Fruit fly (Drosophila melanogaster): ENCODE data around the gene CG13933.

CG13933 gene

dm6 chr3L:1797005-1797404 lies 22.1 kb upstream of the CG13933 start, which contains the start of gene CG12020:
CG12020 (plus strand) TSS chr3L:1797305.
- TF ChIP-seq CG9705 (GFP tag; optimal IDR thresholded peaks at IDR 0.05) (no peak), rgr (GFP tag; optimal IDR thresholded peaks at IDR 0.05) (no peak), sage (GFP tag; optimal IDR thresholded peaks at IDR 0.05) (no peak), brk (GFP tag; optimal IDR thresholded peaks at IDR 0.05) (no peak), fru (GFP tag; optimal IDR thresholded peaks at IDR 0.05) (no peak), Jra (GFP tag; optimal IDR thresholded peaks at IDR 0.05) (no peak), Hr83 (GFP tag; optimal IDR thresholded peaks at IDR 0.05; ENCODE audit: poor library complexity, severe bottlenecking) (no peak), lola (GFP tag; optimal IDR thresholded peaks at IDR 0.05) (no peak), Hr78 (GFP tag; optimal IDR thresholded peaks at IDR 0.05) (no peak), dmrt93B (GFP tag; optimal IDR thresholded peaks at IDR 0.05) (no peak), N (GFP tag; optimal IDR thresholded peaks at IDR 0.05) (no peak), psq (GFP tag; optimal IDR thresholded peaks at IDR 0.05) (no peak), h (GFP tag; optimal IDR thresholded peaks at IDR 0.05) (no peak), dsf (GFP tag; optimal IDR thresholded peaks at IDR 0.05; ENCODE audit: borderline replicate concordance) (no peak), OdsH (GFP tag; optimal IDR thresholded peaks at IDR 0.05) (no peak), Dfd (GFP tag; optimal IDR thresholded peaks at IDR 0.05) (no peak)

- no peak for TF ChIP-seq Rel (GFP tag; optimal IDR thresholded peaks at IDR 0.05)
- TF ChIP-seq Rel (tag; optimal IDR thresholded peaks at IDR 0.05): peak; percentile 53
- TF ChIP-seq br (GFP tag; optimal IDR thresholded peaks at IDR 0.05): peak; percentile 35
- no peak for TF ChIP-seq sv (GFP tag; optimal IDR thresholded peaks at IDR 0.05)
- no peak for TF ChIP-seq woc (GFP tag; optimal IDR thresholded peaks at IDR 0.05)
- TF ChIP-seq OdsH (GFP tag; optimal IDR thresholded peaks at IDR 0.05): peak; percentile 31
- no peak for TF ChIP-seq Mio (GFP tag; optimal IDR thresholded peaks at IDR 0.05)
- no peak for TF ChIP-seq jim (GFP tag; optimal IDR thresholded peaks at IDR 0.05)
- TF ChIP-seq Sp1 (GFP tag; optimal IDR thresholded peaks at IDR 0.05): peak; percentile 21
- peak; percentile 44 for TF ChIP-seq CG9705 (GFP tag; optimal IDR thresholded peaks at IDR 0.05)
- TF ChIP-seq psq (GFP tag; optimal IDR thresholded peaks at IDR 0.05): peak; percentile 2
- peak; percentile 20 for TF ChIP-seq rgr (GFP tag; optimal IDR thresholded peaks at IDR 0.05)
- no peak for TF ChIP-seq N (GFP tag; optimal IDR thresholded peaks at IDR 0.05)
- TF ChIP-seq HLH106 (tag; optimal IDR thresholded peaks at IDR 0.05): peak; percentile 44
- no peak for TF ChIP-seq Hr83 (GFP tag; optimal IDR thresholded peaks at IDR 0.05; ENCODE audit: poor library complexity, severe bottlenecking)
Observed at dm6 chr3L:1794943-1795696, 20.2 kb upstream of the CG13933 start, which contains the start of the genes alpha-Spec, dlt and Cdc37. alpha-Spec (minus strand) TSS chr3L:1795328. dlt (minus strand) TSS chr3L:1795328. Cdc37 (plus strand) TSS chr3L:1795392.

dm6 chr3L:1794164-1794942 lies 19.4 kb upstream of the CG13933 start:
- TF ChIP-seq dl (GFP tag; optimal IDR thresholded peaks at IDR 0.05; ENCODE audit: insufficient read depth in 1 of 2, partially characterized antibody in 2 of 2) (peak in 1 of 2 experiments; percentile 37), Rel (GFP tag; optimal IDR thresholded peaks at IDR 0.05) (no peak), Rel (tag; optimal IDR thresholded peaks at IDR 0.05) (peak; percentile 28), CG9705 (GFP tag; optimal IDR thresholded peaks at IDR 0.05) (no peak), CrebA (GFP tag; optimal IDR thresholded peaks at IDR 0.05; ENCODE audit: borderline replicate concordance) (no peak), dsf (GFP tag; optimal IDR thresholded peaks at IDR 0.05; ENCODE audit: borderline replicate concordance) (no peak), Hr83 (GFP tag; optimal IDR thresholded peaks at IDR 0.05; ENCODE audit: poor library complexity, severe bottlenecking) (no peak), Hr78 (GFP tag; optimal IDR thresholded peaks at IDR 0.05) (no peak), br (GFP tag; optimal IDR thresholded peaks at IDR 0.05) (no peak), dmrt93B (GFP tag; optimal IDR thresholded peaks at IDR 0.05) (no peak), OdsH (GFP tag; optimal IDR thresholded peaks at IDR 0.05) (no peak), woc (GFP tag; optimal IDR thresholded peaks at IDR 0.05) (no peak), Dif (GFP tag; optimal IDR thresholded peaks at IDR 0.05; ENCODE audit: partially characterized antibody) (peak; percentile 68), ey (GFP tag; optimal IDR thresholded peaks at IDR 0.05) (no peak), h (GFP tag; optimal IDR thresholded peaks at IDR 0.05) (no peak)

DNA sequence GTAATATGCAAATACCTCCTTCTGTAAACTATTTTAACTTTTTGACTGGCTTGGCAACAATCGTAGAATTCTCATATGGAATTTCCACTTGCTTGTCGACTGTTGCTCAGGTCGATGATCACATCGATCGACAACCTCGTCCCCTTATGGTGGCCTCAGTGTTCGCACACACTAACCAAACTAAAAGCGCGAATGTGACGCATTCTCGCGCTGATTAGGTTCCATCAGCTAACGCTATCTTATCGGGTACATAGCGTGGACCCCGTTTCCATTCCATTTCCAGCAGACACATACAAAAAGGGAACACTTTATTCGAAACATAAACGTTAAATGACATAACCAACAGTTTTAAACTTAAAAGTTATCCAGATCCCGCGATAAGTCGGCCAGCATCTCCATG lies 14.4 kb upstream of the CG13933 start:
- TF ChIP-seq Hnf4 (GFP tag; optimal IDR thresholded peaks at IDR 0.05): no peak
